Worm (Caenorhabditis elegans) whole organism, L3 larva: ENCODE results near the gene W02F12.2.

Experiments used
- ama-1 ChIP-seq: fragments of 150-350 bp; optimal IDR thresholded peaks from 2 replicates; lab custom pipeline; 2018
- ceh-28 ChIP-seq: fragments of 150-350 bp; optimal IDR thresholded peaks from 2 replicates; lab custom pipeline; 2014; ENCODE audit warnings: missing biosample characterization, missing genetic modification reagents, missing genetic modification characterization
- ceh-82 ChIP-seq: fragments of 150-350 bp; optimal IDR thresholded peaks from 2 replicates; lab custom pipeline; 2014; ENCODE audit warnings: missing biosample characterization, missing genetic modification characterization
- ceh-9 ChIP-seq: sonication (generic microtip); optimal IDR thresholded peaks from 2 replicates; lab custom pipeline; 2018; ENCODE audit warnings: missing biosample characterization, missing genetic modification characterization
- daf-12 ChIP-seq: fragments of 150-350 bp; optimal IDR thresholded peaks from 2 replicates; lab custom pipeline; 2014; ENCODE audit warnings: missing biosample characterization, missing genetic modification reagents, missing genetic modification characterization
- egl-5 ChIP-seq: fragments of 150-350 bp; optimal IDR thresholded peaks from 2 replicates; lab custom pipeline; 2017; ENCODE audit warnings: missing biosample characterization, missing genetic modification reagents, missing genetic modification characterization, inconsistent platforms
- elt-1 ChIP-seq: fragments of 150-350 bp; optimal IDR thresholded peaks from 2 replicates; lab custom pipeline; 2014; ENCODE audit warnings: missing biosample characterization, missing genetic modification characterization
- elt-2 ChIP-seq: sonication (generic microtip); optimal IDR thresholded peaks from 2 replicates; lab custom pipeline; 2016; ENCODE audit warnings: missing genetic modification reagents, mild to moderate bottlenecking, missing genetic modification characterization, missing compliant biosample characterization
- elt-3 ChIP-seq, 3 experiments: fragments of 150-350 bp in 1 of 3; sonication (generic microtip) in 2 of 3; optimal IDR thresholded peaks; 2 replicates in 2 of 3; 4 replicates in 1 of 3; lab custom pipeline; 2014 to 2017; ENCODE audit warnings: missing biosample characterization in 3 of 3, missing genetic modification characterization in 3 of 3
- fos-1 ChIP-seq: fragments of 150-350 bp; optimal IDR thresholded peaks from 2 replicates; lab custom pipeline; 2014; ENCODE audit warnings: missing biosample characterization, missing genetic modification characterization
- hmg-11 ChIP-seq: sonication (generic microtip); optimal IDR thresholded peaks from 2 replicates; lab custom pipeline; 2016; ENCODE audit warnings: missing genetic modification characterization, missing compliant biosample characterization
- jun-1 ChIP-seq: fragments of 150-350 bp; optimal IDR thresholded peaks from 2 replicates; lab custom pipeline; 2014; ENCODE audit warnings: missing biosample characterization, missing genetic modification reagents, missing genetic modification characterization
- lin-15B ChIP-seq: fragments of 150-350 bp; optimal IDR thresholded peaks from 2 replicates; lab custom pipeline; 2014; ENCODE audit warnings: missing biosample characterization, missing genetic modification characterization
- lin-39 ChIP-seq: fragments of 150-350 bp; optimal IDR thresholded peaks from 2 replicates; lab custom pipeline; 2018; ENCODE audit warnings: missing biosample characterization, missing genetic modification reagents, missing genetic modification characterization
- lsy-12 ChIP-seq: sonication (generic microtip); optimal IDR thresholded peaks from 2 replicates; lab custom pipeline; 2016; ENCODE audit warnings: mild to moderate bottlenecking, missing genetic modification characterization, missing compliant biosample characterization
- mdl-1 ChIP-seq: fragments of 150-350 bp; optimal IDR thresholded peaks from 2 replicates; lab custom pipeline; 2014; ENCODE audit warnings: missing biosample characterization, missing genetic modification characterization
- nfya-1 ChIP-seq: sonication (generic microtip); optimal IDR thresholded peaks from 2 replicates; lab custom pipeline; 2017; ENCODE audit warnings: missing genetic modification characterization, mild to moderate bottlenecking, missing compliant biosample characterization, antibody characterized with exemption, moderate library complexity; ENCODE audit not compliant: insufficient read depth
- nhr-23 ChIP-seq: fragments of 150-350 bp; optimal IDR thresholded peaks from 2 replicates; lab custom pipeline; 2014; ENCODE audit warnings: missing biosample characterization, missing genetic modification reagents, missing genetic modification characterization
- nhr-237 ChIP-seq: fragments of 150-350 bp; optimal IDR thresholded peaks from 2 replicates; lab custom pipeline; 2014; ENCODE audit warnings: missing biosample characterization, missing genetic modification characterization
- nhr-25 ChIP-seq: sonication (generic microtip); optimal IDR thresholded peaks from 2 replicates; lab custom pipeline; 2017; ENCODE audit warnings: missing biosample characterization, missing genetic modification characterization
- nhr-43 ChIP-seq: sonication (generic microtip); optimal IDR thresholded peaks from 2 replicates; lab custom pipeline; 2016; ENCODE audit warnings: mild to moderate bottlenecking, missing genetic modification characterization, missing compliant biosample characterization; ENCODE audit not compliant: poor library complexity, severe bottlenecking
- nhr-67 ChIP-seq: fragments of 150-350 bp; optimal IDR thresholded peaks from 2 replicates; lab custom pipeline; 2014; ENCODE audit warnings: missing biosample characterization, missing genetic modification characterization
- nhr-77 ChIP-seq: fragments of 150-350 bp; optimal IDR thresholded peaks from 2 replicates; lab custom pipeline; 2014; ENCODE audit warnings: missing biosample characterization, missing genetic modification characterization
- pha-4 ChIP-seq: fragments of 150-350 bp; optimal IDR thresholded peaks from 2 replicates; lab custom pipeline; 2014; ENCODE audit warnings: missing biosample characterization, missing genetic modification reagents, missing genetic modification characterization
- pqm-1 ChIP-seq: fragments of 150-350 bp; optimal IDR thresholded peaks from 2 replicates; lab custom pipeline; 2017; ENCODE audit warnings: missing biosample characterization, missing genetic modification characterization, inconsistent platforms
- skn-1 ChIP-seq: fragments of 150-350 bp; optimal IDR thresholded peaks from 2 replicates; lab custom pipeline; 2014; ENCODE audit warnings: missing biosample characterization, missing genetic modification characterization
- snpc-4 ChIP-seq: fragments of 150-350 bp; optimal IDR thresholded peaks from 2 replicates; lab custom pipeline; 2014; ENCODE audit warnings: missing biosample characterization, missing genetic modification characterization
- tbx-2 ChIP-seq: sonication (generic microtip); optimal IDR thresholded peaks from 2 replicates; lab custom pipeline; 2016; ENCODE audit warnings: mild to moderate bottlenecking, missing genetic modification characterization, missing compliant biosample characterization
- unc-62 ChIP-seq: fragments of 150-350 bp; sonication (generic microtip); optimal IDR thresholded peaks from 4 replicates; lab custom pipeline; 2014; ENCODE audit warnings: missing biosample characterization, missing genetic modification reagents, missing genetic modification characterization
- zag-1 ChIP-seq: fragments of 150-350 bp; optimal IDR thresholded peaks from 2 replicates; lab custom pipeline; 2014; ENCODE audit warnings: missing biosample characterization, missing genetic modification characterization
- ztf-4 ChIP-seq: fragments of 150-350 bp; optimal IDR thresholded peaks from 2 replicates; lab custom pipeline; 2014; ENCODE audit warnings: missing biosample characterization, missing genetic modification characterization

The W02F12.2 gene

ce11 chrV:6661658-6662057 is 35.8 kb downstream of the W02F12.2 start:
- no peak for TF ChIP-seq ama-1 (lab: Kevin White, UChicago)
- TF ChIP-seq elt-1 = no peak
- TF ChIP-seq pqm-1 (tag; lab: Kevin White, UChicago) = no peak
- no peak for TF ChIP-seq lin-39 (tag; lab: Kevin White, UChicago)
- TF ChIP-seq zag-1 = no peak

ce11 chrV:6659533-6659932 is 37.9 kb downstream of the W02F12.2 start:
- TF ChIP-seq lin-15B = no peak
- TF ChIP-seq lin-39 (tag; lab: Kevin White, UChicago) = peak; percentile 24
- TF ChIP-seq, all 47 proteins: peak for 1

- TF ChIP-seq daf-12 (tag; lab: Kevin White, UChicago) (no peak), lin-39 (tag; lab: Kevin White, UChicago) (peak; percentile 86), hmg-11 (tag; lab: Kevin White, UChicago) (peak; percentile 83), elt-3 (tag; optimal IDR thresholded peaks at IDR 0.05; lab: Kevin White, UChicago) (no peak), mdl-1 (tag; lab: Kevin White, UChicago) (no peak), ceh-82 (peak; percentile 85), tbx-2 (tag; lab: Kevin White, UChicago) (peak; percentile 5), lin-15B (peak; percentile 52), nfya-1 (peak; percentile 57), unc-62 (GFP tag; lab: Kevin White, UChicago) (peak; percentile 9), elt-1 (no peak), snpc-4 (tag; lab: Kevin White, UChicago) (peak; percentile 81)
Measured at ce11 chrV:6658765-6659164, 38.7 kb downstream of the W02F12.2 start.

ce11 chrV:6657532-6658259 is 39.8 kb downstream of the W02F12.2 start:
- TF ChIP-seq ceh-28 (tag; lab: Kevin White, UChicago) = peak; percentile 7
- no peak for TF ChIP-seq nhr-67 (tag; lab: Kevin White, UChicago)
- no peak for TF ChIP-seq ceh-9 (tag; lab: Kevin White, UChicago)
- peak; percentile 12 for TF ChIP-seq elt-2
- peak; percentile 59 for TF ChIP-seq pha-4 (tag; lab: Kevin White, UChicago)

- TF ChIP-seq jun-1 (tag; lab: Kevin White, UChicago) (peak; percentile 42), ztf-4 (tag; lab: Kevin White, UChicago) (peak; percentile 12), nhr-43 (tag; lab: Kevin White, UChicago) (peak; percentile 13), fos-1 (tag; lab: Kevin White, UChicago) (no peak), nhr-25 (tag; lab: Kevin White, UChicago) (peak; percentile 80), ceh-82 (peak; percentile 86), nhr-67 (tag; lab: Kevin White, UChicago) (no peak), lsy-12 (tag; lab: Kevin White, UChicago) (peak; percentile 34), ceh-28 (tag; lab: Kevin White, UChicago) (peak; percentile 95), nhr-23 (tag; lab: Kevin White, UChicago) (peak; percentile 97), zag-1 (no peak), egl-5 (peak; percentile 35), nfya-1 (peak; percentile 68), lin-15B (peak; percentile 34), snpc-4 (tag; lab: Kevin White, UChicago) (peak; percentile 6), pqm-1 (tag; lab: Kevin White, UChicago) (peak; percentile 54), skn-1 (tag; lab: Kevin White, UChicago) (peak; percentile 35), elt-2 (peak; percentile 23), ceh-9 (tag; lab: Kevin White, UChicago) (no peak), nhr-77 (tag; lab: Kevin White, UChicago) (peak; percentile 12), nhr-237 (no peak), pha-4 (tag; lab: Kevin White, UChicago) (peak; percentile 69), lin-39 (tag; lab: Kevin White, UChicago) (peak; percentile 29)
Measured at ce11 chrV:6656451-6657115, 40.9 kb downstream of the W02F12.2 start, which contains the start of gene snb-1. Gene snb-1 (minus strand): TSS chrV:6656501.
